Worm (Caenorhabditis elegans): ENCODE results near the gene Y37H2A.10.

The Y37H2A.10 gene

DNA sequence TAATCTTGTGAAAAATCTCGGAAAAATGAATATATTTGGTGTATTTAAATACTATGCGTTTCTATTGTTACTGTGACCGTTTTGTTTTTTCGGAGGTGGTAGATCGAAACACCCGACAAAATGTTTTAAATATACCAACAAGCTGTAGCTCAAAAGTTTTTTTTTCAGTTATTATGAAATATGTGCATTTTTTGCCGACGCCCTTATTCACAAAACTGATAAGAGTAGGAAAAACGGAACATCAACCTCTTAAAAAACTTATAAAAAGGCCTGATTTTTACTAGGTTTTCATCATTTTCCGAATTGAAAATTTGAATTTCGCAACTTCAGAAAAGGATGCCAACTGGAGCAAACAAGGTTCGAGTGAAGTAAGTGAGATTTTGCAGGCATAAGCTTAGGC, 4.7 kb downstream of the Y37H2A.10 start, which contains the start of gene Y37H2A.14:
Gene Y37H2A.14, plus strand, starts transcription at position 301 of the 400 bp plus-strand sequence.
- TF ChIP-seq npax-4 (tag; optimal IDR thresholded peaks at IDR 0.05) (no peak), ceh-34 (tag; optimal IDR thresholded peaks at IDR 0.05) (no peak), pros-1 (tag; optimal IDR thresholded peaks at IDR 0.05) (no peak), T23F11.4 (GFP tag; optimal IDR thresholded peaks at IDR 0.05) (no peak), ceh-31 (tag; optimal IDR thresholded peaks at IDR 0.05) (no peak), ceh-14 (tag; optimal IDR thresholded peaks at IDR 0.05) (no peak), dve-1 (tag; optimal IDR thresholded peaks at IDR 0.05) (no peak), fkh-6 (tag; optimal IDR thresholded peaks at IDR 0.05) (no peak), C38D4.7 (GFP tag; optimal IDR thresholded peaks at IDR 0.05) (no peak), pha-4 (tag; optimal IDR thresholded peaks at IDR 0.05) (no peak), elt-2 (tag; optimal IDR thresholded peaks at IDR 0.05) (no peak), pax-1 (tag; optimal IDR thresholded peaks at IDR 0.05) (no peak), Y22D7AL.16 (tag; optimal IDR thresholded peaks at IDR 0.05) (no peak), ahr-1 (tag; optimal IDR thresholded peaks at IDR 0.05) (no peak), ttx-3 (tag; optimal IDR thresholded peaks at IDR 0.05) (no peak), F13H6.1 (tag; optimal IDR thresholded peaks at IDR 0.05) (no peak), ets-4 (tag; optimal IDR thresholded peaks at IDR 0.05) (no peak)

DNA sequence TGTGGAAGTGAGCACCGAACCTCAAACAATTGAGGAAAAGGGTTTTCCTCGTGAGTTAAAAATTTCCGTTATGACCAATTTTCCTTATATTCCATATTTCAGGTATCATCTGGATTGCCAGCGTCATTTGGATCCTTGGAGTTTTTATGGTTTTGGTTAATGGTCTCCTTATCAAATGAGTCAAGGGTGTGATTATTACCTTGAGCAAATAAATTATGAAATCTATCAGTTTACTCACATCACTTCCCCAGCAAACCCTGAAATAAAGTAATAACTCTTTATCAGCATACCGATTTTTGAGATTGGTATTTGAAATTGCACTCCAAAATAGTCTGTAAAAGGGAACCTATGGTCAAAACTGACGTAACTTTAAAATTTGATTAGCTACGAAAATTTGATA, 5.6 kb downstream of the Y37H2A.10 start:
- TF ChIP-seq ceh-22 (tag; optimal IDR thresholded peaks at IDR 0.05): no peak
- TF ChIP-seq elt-4 (tag; optimal IDR thresholded peaks at IDR 0.05): no peak
- TF ChIP-seq K02D7.2 (tag; optimal IDR thresholded peaks at IDR 0.05): no peak
- TF ChIP-seq T23F11.4 (GFP tag; optimal IDR thresholded peaks at IDR 0.05): no peak
- no peak for TF ChIP-seq ceh-18 (tag; optimal IDR thresholded peaks at IDR 0.05)
- no peak for TF ChIP-seq pha-4 (tag; optimal IDR thresholded peaks at IDR 0.05)
- no peak for TF ChIP-seq hlh-8 (tag; optimal IDR thresholded peaks at IDR 0.05)
- no peak for TF ChIP-seq ceh-6 (GFP tag; optimal IDR thresholded peaks at IDR 0.05)
- no peak for TF ChIP-seq ceh-19 (GFP tag; optimal IDR thresholded peaks at IDR 0.05)
- TF ChIP-seq tbx-7 (tag; optimal IDR thresholded peaks at IDR 0.05): no peak
- no peak for TF ChIP-seq pqm-1 (tag; optimal IDR thresholded peaks at IDR 0.05)
- TF ChIP-seq ceh-31 (tag; optimal IDR thresholded peaks at IDR 0.05): no peak
- no peak for TF ChIP-seq gmeb-2 (tag; optimal IDR thresholded peaks at IDR 0.05)
- no peak for TF ChIP-seq ceh-14 (tag; optimal IDR thresholded peaks at IDR 0.05)
- TF ChIP-seq hlh-13 (GFP tag; optimal IDR thresholded peaks at IDR 0.05): no peak
- no peak for TF ChIP-seq ttx-3 (tag; optimal IDR thresholded peaks at IDR 0.05)
- no peak for TF ChIP-seq unc-55 (GFP tag; optimal IDR thresholded peaks at IDR 0.05)
- TF ChIP-seq pha-2 (tag; optimal IDR thresholded peaks at IDR 0.05): no peak
- no peak for TF ChIP-seq tbx-2 (tag; optimal IDR thresholded peaks at IDR 0.05)

- no peak for TF ChIP-seq ceh-9 (tag; optimal IDR thresholded peaks at IDR 0.05)
- no peak for TF ChIP-seq hlh-30 (tag; optimal IDR thresholded peaks at IDR 0.05; ENCODE audit: insufficient read depth)
- no peak for TF ChIP-seq K02D7.2 (tag; optimal IDR thresholded peaks at IDR 0.05)
- no peak for TF ChIP-seq pha-4 (tag; optimal IDR thresholded peaks at IDR 0.05)
- no peak for TF ChIP-seq dve-1 (tag; optimal IDR thresholded peaks at IDR 0.05)
- no peak for TF ChIP-seq ceh-31 (tag; optimal IDR thresholded peaks at IDR 0.05)
- no peak for TF ChIP-seq pax-1 (tag; optimal IDR thresholded peaks at IDR 0.05)
- TF ChIP-seq pha-2 (tag; optimal IDR thresholded peaks at IDR 0.05): no peak
- TF ChIP-seq nfya-1 (tag; optimal IDR thresholded peaks at IDR 0.05): no peak
- no peak for TF ChIP-seq eyg-1 (tag; optimal IDR thresholded peaks at IDR 0.05)
Measured at ce11 chrV:18146077-18146476, 7.3 kb downstream of the Y37H2A.10 start, which contains the start of gene C14A6.3. TSS of gene C14A6.3 (plus strand) at chrV:18146377.

DNA sequence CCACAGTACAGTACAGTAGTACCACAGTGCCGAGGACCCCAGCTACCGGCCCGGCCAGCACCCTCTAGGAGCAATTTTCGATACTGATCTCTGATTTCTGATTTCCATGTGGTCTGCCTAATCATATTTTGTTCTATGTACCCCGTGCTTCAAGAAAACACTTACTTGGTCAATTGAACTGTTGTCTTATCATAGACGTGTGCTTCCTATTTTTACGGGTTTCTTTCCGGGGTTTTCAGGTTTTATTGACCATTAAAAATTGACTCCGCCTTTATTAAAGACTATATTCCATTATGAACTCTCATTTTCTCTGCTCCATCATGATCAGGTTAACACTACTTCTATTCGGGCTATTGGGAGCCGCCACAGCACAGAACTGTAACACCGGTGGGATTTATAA, 18.9 kb downstream of the Y37H2A.10 start, which contains the start of gene clec-48:
Gene clec-48, plus strand, starts transcription at position 320 of the 400 bp plus-strand sequence.
- TF ChIP-seq fax-1 (tag; optimal IDR thresholded peaks at IDR 0.05) (no peak), ama-1 (optimal IDR thresholded peaks at IDR 0.05) (no peak), ceh-9 (tag; optimal IDR thresholded peaks at IDR 0.05) (no peak), eyg-1 (tag; optimal IDR thresholded peaks at IDR 0.05) (no peak), elt-4 (tag; optimal IDR thresholded peaks at IDR 0.05) (no peak), C38D4.7 (GFP tag; optimal IDR thresholded peaks at IDR 0.05) (no peak), madf-2 (tag; optimal IDR thresholded peaks at IDR 0.05) (no peak)

Data from whole organism, late embryonic.